Worm (Caenorhabditis elegans) whole organism, L4/young adult: ENCODE measurements around the gene F19C7.8.

ENCODE experiments used
- W03F9.2 ChIP-seq: fragments of 150-350 bp; optimal IDR thresholded peaks from 2 replicates; lab custom pipeline; 2014; ENCODE audit warnings: missing biosample characterization, missing genetic modification characterization
- dao-5 ChIP-seq: sonication (generic microtip); optimal IDR thresholded peaks from 2 replicates; lab custom pipeline; 2016; ENCODE audit warnings: missing genotype, missing genetic modification characterization, moderate library complexity, missing compliant biosample characterization
- him-1 ChIP-seq: sonication (generic microtip); optimal IDR thresholded peaks from 2 replicates; lab custom pipeline; 2016; ENCODE audit warnings: missing genotype, missing genetic modification reagents, missing genetic modification characterization, missing compliant biosample characterization

ce11 chrIV:4568402-4568891 is 69.4 kb downstream of the F19C7.8 start, which contains the start of gene F28E10.1:
- TF ChIP-seq dao-5 (tag; lab: Kevin White, UChicago) (no peak), him-1 (no peak), W03F9.2 (tag; lab: Kevin White, UChicago) (no peak)
